Fruit fly (Drosophila melanogaster): Measurements from ENCODE around the gene CG18404.

Gene CG18404

dm6 chr3R:30248565-30248964 is 4.4 kb upstream of the CG18404 start:
- peak; percentile 41 for TF ChIP-seq Eip78C (GFP tag)
- no peak for TF ChIP-seq CG6792 (GFP tag; optimal IDR thresholded peaks at IDR 0.05)

dm6 chr3R:30249283-30249682 is 3.7 kb upstream of the CG18404 start, which contains the start of gene CG34299:
Gene CG34299 (plus strand): TSS chr3R:30249583.
- TF ChIP-seq Smox (GFP tag; optimal IDR thresholded peaks at IDR 0.05) (no peak), lz (GFP tag; optimal IDR thresholded peaks at IDR 0.05) (no peak), Eip78C (GFP tag) (no peak), CG6808 (GFP tag; optimal IDR thresholded peaks at IDR 0.05) (no peak), CG3032 (tag; optimal IDR thresholded peaks at IDR 0.05) (no peak), CG11294 (GFP tag; IDR thresholded peaks at IDR 0.05) (no peak), CG10669 (GFP tag; optimal IDR thresholded peaks at IDR 0.05) (no peak), Sox102F (GFP tag; optimal IDR thresholded peaks at IDR 0.05) (no peak), Blimp-1 (GFP tag; optimal IDR thresholded peaks at IDR 0.05) (no peak), Eip75B (GFP tag; optimal IDR thresholded peaks at IDR 0.05) (no peak), CG15336 (GFP tag; IDR thresholded peaks at IDR 0.05) (no peak), CG8632 (GFP tag; optimal IDR thresholded peaks at IDR 0.05) (no peak), fkh (GFP tag; optimal IDR thresholded peaks at IDR 0.05) (no peak)

DNA sequence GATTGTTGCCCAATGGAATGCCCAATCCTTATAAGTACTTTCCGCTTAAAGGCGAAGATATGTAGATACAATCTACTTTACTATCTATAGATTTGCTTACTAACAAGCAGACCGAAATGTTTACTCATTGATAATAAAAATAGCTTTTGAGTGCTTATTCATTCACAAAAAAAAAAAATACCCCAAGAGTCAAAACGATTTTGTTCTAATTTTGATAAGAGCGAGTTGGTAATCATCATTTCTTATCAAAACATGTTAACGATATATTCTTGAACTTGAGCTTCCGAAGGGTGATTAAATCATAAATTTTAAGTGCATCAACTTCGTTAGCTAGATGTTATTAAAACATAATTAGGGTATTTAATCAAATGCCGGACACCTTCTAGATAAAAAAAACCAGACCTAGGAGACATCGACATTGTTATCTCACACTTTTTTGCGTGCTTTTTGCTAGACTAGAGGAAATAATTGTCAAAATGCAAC is 2.4 kb upstream of the CG18404 start, which contains the start of gene CG9682:
CG9682 (plus strand) TSS at position 433 of the 483 bp plus-strand sequence.
- TF ChIP-seq CG6808 (GFP tag; optimal IDR thresholded peaks at IDR 0.05) (no peak), CG6276 (GFP tag; optimal IDR thresholded peaks at IDR 0.05) (no peak), spab (GFP tag; optimal IDR thresholded peaks at IDR 0.05) (no peak), CG31627 (GFP tag; optimal IDR thresholded peaks at IDR 0.05) (no peak), eg (GFP tag; IDR thresholded peaks at IDR 0.05) (no peak), CG3919 (GFP tag; optimal IDR thresholded peaks at IDR 0.05) (no peak), CG6163 (GFP tag; IDR thresholded peaks at IDR 0.05) (no peak)

DNA sequence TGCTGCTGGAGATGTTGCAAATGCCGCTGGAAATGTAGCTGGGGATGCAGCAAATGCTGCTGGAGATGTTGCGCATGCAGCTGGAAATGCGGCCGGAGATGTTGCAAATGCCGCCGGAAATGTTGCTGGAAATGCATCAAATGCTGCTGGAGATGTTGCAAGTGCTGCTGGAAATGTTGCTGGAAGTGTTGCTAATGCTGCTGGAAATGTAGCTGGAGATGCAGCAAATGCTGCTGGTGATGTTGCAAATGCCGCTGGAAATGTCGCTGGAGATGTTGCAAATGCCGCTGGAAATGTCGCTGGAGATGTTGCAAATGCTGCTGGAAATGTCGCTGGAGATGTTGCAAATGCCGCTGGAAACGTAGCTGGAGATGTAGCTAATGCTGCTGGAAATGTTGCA is 665 bp upstream of the CG18404 start:
- TF ChIP-seq CG6276 (GFP tag; optimal IDR thresholded peaks at IDR 0.05) (no peak), CG7368 (GFP tag; optimal IDR thresholded peaks at IDR 0.05) (no peak), CG1621 (tag; optimal IDR thresholded peaks at IDR 0.05) (no peak)

dm6 chr3R:30255255-30256121 is 2.5 kb downstream of the CG18404 start:
- TF ChIP-seq net (GFP tag; optimal IDR thresholded peaks at IDR 0.05): peak; percentile 95
- TF ChIP-seq CG3919 (GFP tag; optimal IDR thresholded peaks at IDR 0.05): peak; percentile 95
- peak; percentile 98 for TF ChIP-seq Ets96B (tag; optimal IDR thresholded peaks at IDR 0.05)
- peak; percentile 81 for TF ChIP-seq Gug (GFP tag; IDR thresholded peaks at IDR 0.05)
- TF ChIP-seq CG11902 (GFP tag; optimal IDR thresholded peaks at IDR 0.05): peak; percentile 74
- TF ChIP-seq Sox14 (GFP tag; optimal IDR thresholded peaks at IDR 0.05): peak; percentile 95
- TF ChIP-seq Sox15 (GFP tag; optimal IDR thresholded peaks at IDR 0.05): peak; percentile 70
- peak; percentile 88 for TF ChIP-seq topi (GFP tag; optimal IDR thresholded peaks at IDR 0.05)
- TF ChIP-seq cyc (GFP tag; optimal IDR thresholded peaks at IDR 0.05): peak; percentile 76
- TF ChIP-seq fd59A (GFP tag; optimal IDR thresholded peaks at IDR 0.05): peak; percentile 96
- peak; percentile 94 for TF ChIP-seq Eip75B (GFP tag; optimal IDR thresholded peaks at IDR 0.05)
- TF ChIP-seq Hr38 (GFP tag; optimal IDR thresholded peaks at IDR 0.05): no peak
- peak; percentile 95 for TF ChIP-seq esn (GFP tag; optimal IDR thresholded peaks at IDR 0.05)
- TF ChIP-seq CG34406 (GFP tag; optimal IDR thresholded peaks at IDR 0.05): peak; percentile 95
- TF ChIP-seq svp (GFP tag): peak; percentile 95
- TF ChIP-seq CG16779 (tag; optimal IDR thresholded peaks at IDR 0.05): peak; percentile 94
- TF ChIP-seq Ets21C (GFP tag; optimal IDR thresholded peaks at IDR 0.05): peak; percentile 75
- TF ChIP-seq fd85E (GFP tag; optimal IDR thresholded peaks at IDR 0.05): peak; percentile 75
- TF ChIP-seq salr (GFP tag; optimal IDR thresholded peaks at IDR 0.05): peak; percentile 91 to 93
- peak; percentile 91 for TF ChIP-seq vri (GFP tag; optimal IDR thresholded peaks at IDR 0.05)
- no peak for TF ChIP-seq fkh (GFP tag; optimal IDR thresholded peaks at IDR 0.05)
- TF ChIP-seq spab (GFP tag; optimal IDR thresholded peaks at IDR 0.05): peak; percentile 97
- TF ChIP-seq Met (GFP tag; optimal IDR thresholded peaks at IDR 0.05): peak; percentile 92
- peak; percentile 82 for TF ChIP-seq CG6276 (GFP tag; optimal IDR thresholded peaks at IDR 0.05)
- TF ChIP-seq CG10631 (GFP tag; optimal IDR thresholded peaks at IDR 0.05): peak; percentile 95
